Worm (Caenorhabditis elegans): Measurements from ENCODE around the gene R57.2.
"Not testable (repeated sequence)": the region's sequence is repeated elsewhere in the genome, so short reads cannot be mapped to it uniquely, and the experiment has no call there.

DNA sequence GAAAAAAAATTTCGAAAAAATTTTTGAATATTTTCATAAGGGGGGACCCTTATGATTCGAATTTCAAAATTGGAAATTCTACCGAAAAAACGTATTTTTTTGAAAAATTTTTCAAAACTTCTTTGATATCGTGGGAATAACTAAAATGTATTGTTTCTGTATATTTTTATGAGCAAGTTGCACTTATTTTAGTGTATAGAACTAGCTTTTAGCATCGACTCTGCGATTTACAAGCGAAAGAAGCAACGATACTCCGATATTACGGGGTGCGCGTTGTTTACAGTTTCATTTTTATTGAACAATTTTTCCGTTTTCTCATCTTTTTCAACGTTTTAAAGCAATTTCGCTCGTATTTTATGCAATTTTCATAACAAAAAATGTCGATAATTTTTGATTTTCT lies 25.2 kb downstream of the R57.2 start, which contains the start of gene M02E1.3:
- TF ChIP-seq rnt-1 (tag; optimal IDR thresholded peaks at IDR 0.05); lin-11 (tag; optimal IDR thresholded peaks at IDR 0.05); che-1 (tag; optimal IDR thresholded peaks at IDR 0.05); ceh-14 (tag; optimal IDR thresholded peaks at IDR 0.05); hlh-13 (GFP tag; optimal IDR thresholded peaks at IDR 0.05); tbx-2 (tag; optimal IDR thresholded peaks at IDR 0.05); nhr-11 (tag; optimal IDR thresholded peaks at IDR 0.05); ceh-24 (tag; optimal IDR thresholded peaks at IDR 0.05); ama-1 (optimal IDR thresholded peaks at IDR 0.05); fkh-10 (GFP tag; optimal IDR thresholded peaks at IDR 0.05); F13H6.1 (tag; optimal IDR thresholded peaks at IDR 0.05): not testable (repeated sequence)
